Worm (Caenorhabditis elegans) whole organism, young adult: Measurements from ENCODE around the gene let-756.

Source experiments
- B0035.1 ChIP-seq: sonication (generic microtip); optimal IDR thresholded peaks from 2 replicates; lab custom pipeline; 2016; ENCODE audit warnings: missing genetic modification characterization, mild to moderate bottlenecking, missing compliant biosample characterization, missing genotype, missing genetic modification reagents
- C06A6.2 ChIP-seq: fragments of 200-800 bp; sonication (Bioruptor generic); conservative IDR thresholded peaks from 2 replicates; pipeline ENCODE4 v1.3.6; 2022; ENCODE audit warnings: missing genetic modification characterization, missing compliant biosample characterization
- C17E4.6 ChIP-seq: fragments of 200-800 bp; sonication (Bioruptor generic); IDR thresholded peaks from 2 replicates; pipeline ENCODE4 v1.3.6; 2022; ENCODE audit warnings: missing genetic modification reagents, missing genetic modification characterization, missing compliant biosample characterization
- F23B12.7 ChIP-seq: sonication (generic microtip); optimal IDR thresholded peaks from 2 replicates; lab custom pipeline; 2017; ENCODE audit warnings: missing genetic modification characterization, mild to moderate bottlenecking, missing compliant biosample characterization, antibody characterized with exemption, moderate library complexity; ENCODE audit not compliant: insufficient read depth
- F33H1.4 ChIP-seq: fragments of 200-800 bp; sonication (Bioruptor generic); IDR thresholded peaks from 2 replicates; pipeline ENCODE4 v1.3.6; 2022; ENCODE audit warnings: missing genetic modification reagents, missing genetic modification characterization, missing compliant biosample characterization
- F37B4.10 ChIP-seq: fragments of 200-800 bp; sonication (Bioruptor generic); IDR thresholded peaks from 2 replicates; pipeline ENCODE4 v1.3.6; 2022; ENCODE audit warnings: missing genetic modification characterization, missing compliant biosample characterization
- F57C9.4 ChIP-seq: sonication (generic microtip); optimal IDR thresholded peaks from 2 replicates; lab custom pipeline; 2017; ENCODE audit warnings: mild to moderate bottlenecking, missing genetic modification characterization, missing compliant biosample characterization
- T07F8.4 ChIP-seq: sonication (generic microtip); optimal IDR thresholded peaks from 2 replicates; lab custom pipeline; 2016; ENCODE audit warnings: mild to moderate bottlenecking, missing genetic modification characterization, moderate library complexity, missing compliant biosample characterization
- T26A5.8 ChIP-seq: sonication (generic microtip); optimal IDR thresholded peaks from 2 replicates; lab custom pipeline; 2016; ENCODE audit warnings: missing genetic modification characterization, missing compliant biosample characterization
- Y56A3A.18 ChIP-seq: fragments of 200-800 bp; sonication (Bioruptor generic); IDR thresholded peaks from 2 replicates; pipeline ENCODE4 v1.3.6; 2022; ENCODE audit warnings: missing genetic modification reagents, missing genetic modification characterization, missing compliant biosample characterization
- Y95B8A.8 ChIP-seq: fragments of 200-800 bp; sonication (Bioruptor generic); IDR thresholded peaks from 2 replicates; pipeline ENCODE4 v1.3.6; 2022; ENCODE audit warnings: missing genetic modification reagents, missing genetic modification characterization, missing compliant biosample characterization
- ama-1 ChIP-seq, 3 experiments: fragments of 150-350 bp in 1 of 3; sonication (generic microtip) in 2 of 3; optimal IDR thresholded peaks; 2 replicates each; lab custom pipeline; 2014 to 2018; ENCODE audit warnings: missing biosample characterization in 2 of 3, missing genetic modification characterization in 2 of 3, missing genetic modification reagents in 2 of 3
- aptf-3 ChIP-seq: fragments of 200-800 bp; sonication (Bioruptor generic); IDR thresholded peaks from 2 replicates; pipeline ENCODE4 v1.3.6; 2022; ENCODE audit warnings: missing genetic modification characterization, missing compliant biosample characterization
- ceh-100 ChIP-seq: fragments of 200-800 bp; sonication (Bioruptor generic); IDR thresholded peaks from 2 replicates; pipeline ENCODE4 v1.3.6; 2022; ENCODE audit warnings: missing genetic modification reagents, missing genetic modification characterization, missing compliant biosample characterization
- ceh-27 ChIP-seq: fragments of 200-800 bp; sonication (Bioruptor generic); optimal IDR thresholded peaks from 2 replicates; lab custom pipeline; 2018; ENCODE audit warnings: mild to moderate bottlenecking, missing genetic modification characterization, moderate library complexity, missing compliant biosample characterization
- ceh-79 ChIP-seq: sonication (generic microtip); optimal IDR thresholded peaks from 2 replicates; lab custom pipeline; 2017; ENCODE audit warnings: mild to moderate bottlenecking, missing genetic modification characterization, missing compliant biosample characterization
- chd-7 ChIP-seq: sonication (generic microtip); optimal IDR thresholded peaks from 2 replicates; lab custom pipeline; 2016; ENCODE audit warnings: mild to moderate bottlenecking, missing genetic modification characterization, moderate library complexity, missing compliant biosample characterization
- die-1 ChIP-seq: sonication (generic microtip); optimal IDR thresholded peaks from 2 replicates; lab custom pipeline; 2016; ENCODE audit warnings: missing genotype, mild to moderate bottlenecking, missing genetic modification characterization, missing compliant biosample characterization
- dox-1 ChIP-seq: fragments of 200-800 bp; sonication (Bioruptor generic); IDR thresholded peaks from 2 replicates; pipeline ENCODE4 v1.3.6; 2022; ENCODE audit warnings: missing genetic modification reagents, missing genetic modification characterization, missing compliant biosample characterization
- dpl-1 ChIP-seq: fragments of 150-350 bp; optimal IDR thresholded peaks from 2 replicates; lab custom pipeline; 2014; ENCODE audit warnings: missing biosample characterization, missing genetic modification reagents, missing genetic modification characterization
- egrh-3 ChIP-seq: fragments of 200-800 bp; sonication (Bioruptor generic); IDR thresholded peaks from 2 replicates; pipeline ENCODE4 v1.3.6; 2022; ENCODE audit warnings: missing genetic modification reagents, missing genetic modification characterization, missing compliant biosample characterization
- him-1 ChIP-seq: sonication (generic microtip); optimal IDR thresholded peaks from 2 replicates; lab custom pipeline; 2016; ENCODE audit warnings: missing genotype, missing genetic modification reagents, missing genetic modification characterization, missing compliant biosample characterization
- hlh-12 ChIP-seq: sonication (generic microtip); optimal IDR thresholded peaks from 2 replicates; lab custom pipeline; 2016; ENCODE audit warnings: missing genetic modification characterization, missing compliant biosample characterization
- hmg-1.2 ChIP-seq: fragments of 200-800 bp; sonication (Bioruptor generic); IDR thresholded peaks from 2 replicates; pipeline ENCODE4 v1.3.6; 2022; ENCODE audit warnings: missing genetic modification reagents, missing genetic modification characterization, missing compliant biosample characterization
- lag-1 ChIP-seq: fragments of 200-800 bp; sonication (Bioruptor generic); IDR thresholded peaks from 2 replicates; pipeline ENCODE4 v1.3.6; 2022; ENCODE audit warnings: missing genetic modification reagents, missing genetic modification characterization, missing compliant biosample characterization
- lin-35 ChIP-seq, 3 experiments: fragments of 150-350 bp in 2 of 3; sonication (generic microtip) in 1 of 3; optimal IDR thresholded peaks; 2 replicates each; lab custom pipeline; 2014 to 2018; ENCODE audit warnings: missing biosample characterization in 3 of 3, missing genetic modification characterization in 3 of 3, missing genetic modification reagents in 3 of 3
- lin-40 ChIP-seq: sonication (generic microtip); optimal IDR thresholded peaks from 2 replicates; lab custom pipeline; 2016; ENCODE audit warnings: missing genetic modification characterization, mild to moderate bottlenecking, missing compliant biosample characterization, missing genotype, missing genetic modification reagents
- lin-54 ChIP-seq: fragments of 200-800 bp; sonication (Bioruptor generic); optimal IDR thresholded peaks from 2 replicates; lab custom pipeline; 2018; ENCODE audit warnings: mild to moderate bottlenecking, missing genetic modification characterization, missing compliant biosample characterization
- madf-3 ChIP-seq: fragments of 200-800 bp; sonication (Bioruptor generic); IDR thresholded peaks from 2 replicates; pipeline ENCODE4 v1.3.6; 2022; ENCODE audit warnings: missing genetic modification reagents, missing genetic modification characterization, missing compliant biosample characterization
- madf-6 ChIP-seq: fragments of 200-800 bp; sonication (Bioruptor generic); IDR thresholded peaks from 2 replicates; pipeline ENCODE4 v1.3.6; 2022; ENCODE audit warnings: missing genetic modification reagents, missing genetic modification characterization, missing compliant biosample characterization
- mcd-1 ChIP-seq: fragments of 200-800 bp; sonication (Bioruptor generic); IDR thresholded peaks from 2 replicates; pipeline ENCODE4 v1.3.6; 2022; ENCODE audit warnings: missing genetic modification reagents, missing genetic modification characterization, missing compliant biosample characterization
- mes-4 ChIP-seq: sonication (generic microtip); optimal IDR thresholded peaks from 2 replicates; lab custom pipeline; 2016; ENCODE audit warnings: missing genotype, missing genetic modification characterization, missing compliant biosample characterization
- nfya-2 ChIP-seq: fragments of 200-800 bp; sonication (Bioruptor generic); IDR thresholded peaks from 2 replicates; pipeline ENCODE4 v1.3.6; 2022; ENCODE audit warnings: missing genetic modification reagents, missing genetic modification characterization, missing compliant biosample characterization
- nfyb-1 ChIP-seq: fragments of 200-800 bp; sonication (Bioruptor generic); IDR thresholded peaks from 2 replicates; pipeline ENCODE4 v1.3.6; 2022; ENCODE audit warnings: missing genetic modification reagents, missing genetic modification characterization, missing compliant biosample characterization
- nhr-179 ChIP-seq: sonication (generic microtip); optimal IDR thresholded peaks from 2 replicates; lab custom pipeline; 2016; ENCODE audit warnings: mild to moderate bottlenecking, missing genetic modification characterization, missing compliant biosample characterization
- rcor-1 ChIP-seq: fragments of 200-800 bp; sonication (Bioruptor generic); IDR thresholded peaks from 2 replicates; pipeline ENCODE4 v1.3.6; 2022; ENCODE audit warnings: missing genetic modification reagents, missing genetic modification characterization, missing compliant biosample characterization
- rpc-1 ChIP-seq, 2 experiments: fragments of 150-350 bp in 1 of 2; sonication (generic microtip) in 1 of 2; optimal IDR thresholded peaks; 2 replicates each; lab custom pipeline; 2014 to 2018; ENCODE audit warnings: missing biosample characterization in 1 of 2, missing genetic modification characterization in 1 of 2, missing genetic modification reagents in 1 of 2, missing genotype in 1 of 2
- sea-2 ChIP-seq: fragments of 200-800 bp; sonication (Bioruptor generic); IDR thresholded peaks from 2 replicates; pipeline ENCODE4 v1.3.6; 2022; ENCODE audit warnings: missing genetic modification characterization, missing compliant biosample characterization
- snpc-1.1 ChIP-seq: sonication (generic microtip); optimal IDR thresholded peaks from 2 replicates; lab custom pipeline; 2017; ENCODE audit warnings: missing genetic modification characterization, mild to moderate bottlenecking, missing compliant biosample characterization, antibody characterized with exemption, moderate library complexity, missing genotype, missing genetic modification reagents; ENCODE audit not compliant: insufficient read depth
- sptf-2 ChIP-seq: fragments of 200-800 bp; sonication (Bioruptor generic); optimal IDR thresholded peaks from 2 replicates; lab custom pipeline; 2018; ENCODE audit warnings: mild to moderate bottlenecking, missing genetic modification characterization, missing compliant biosample characterization
- unc-130 ChIP-seq: sonication (generic microtip); optimal IDR thresholded peaks from 2 replicates; lab custom pipeline; 2016; ENCODE audit warnings: missing genetic modification reagents, missing genetic modification characterization, missing compliant biosample characterization
- xnd-1 ChIP-seq: sonication (generic microtip); optimal IDR thresholded peaks from 2 replicates; lab custom pipeline; 2016; ENCODE audit warnings: missing genotype, missing genetic modification reagents, missing genetic modification characterization, missing compliant biosample characterization
- ztf-18 ChIP-seq: sonication (generic microtip); optimal IDR thresholded peaks from 2 replicates; lab custom pipeline; 2016; ENCODE audit warnings: missing genotype, mild to moderate bottlenecking, missing genetic modification characterization, missing compliant biosample characterization
- ztf-26 ChIP-seq: sonication (generic microtip); optimal IDR thresholded peaks from 2 replicates; lab custom pipeline; 2017; ENCODE audit warnings: missing genetic modification characterization, missing compliant biosample characterization
- ztf-6 ChIP-seq: fragments of 200-800 bp; sonication (Bioruptor generic); IDR thresholded peaks from 2 replicates; pipeline ENCODE4 v1.3.6; 2022; ENCODE audit warnings: missing genetic modification reagents, missing genetic modification characterization, missing compliant biosample characterization

let-756 gene

ce11 chrIII:6381584-6382391, 25.1 kb upstream of the let-756 start, which contains the start of gene znf-622 (continued):
- TF ChIP-seq F33H1.4 (GFP tag; lab: Robert Waterston, UW) (no peak), dpl-1 (GFP tag; lab: Kevin White, UChicago) (no peak), lin-54 (GFP tag; lab: Kevin White, UChicago) (no peak)

- TF ChIP-seq ama-1 (optimal IDR thresholded peaks at IDR 0.05; lab: Kevin White, UChicago) (no peak), ama-1 (GFP tag; optimal IDR thresholded peaks at IDR 0.05; lab: Kevin White, UChicago) (peak in 1 of 2 experiments; percentile 2), aptf-3 (GFP tag; lab: Robert Waterston, UW) (no peak), T26A5.8 (no peak), lag-1 (GFP tag; lab: Robert Waterston, UW) (no peak), sptf-2 (no peak), xnd-1 (tag; lab: Kevin White, UChicago) (peak; percentile 14), T07F8.4 (no peak), rcor-1 (GFP tag; lab: Robert Waterston, UW) (no peak), lin-40 (no peak), ceh-27 (GFP tag; lab: Kevin White, UChicago) (no peak), lin-54 (GFP tag; lab: Kevin White, UChicago) (no peak), chd-7 (tag; lab: Kevin White, UChicago) (no peak), ceh-79 (tag; lab: Kevin White, UChicago) (no peak), Y95B8A.8 (GFP tag; lab: Robert Waterston, UW) (no peak), rpc-1 (optimal IDR thresholded peaks at IDR 0.05; lab: Kevin White, UChicago) (no peak), rpc-1 (tag; optimal IDR thresholded peaks at IDR 0.05; lab: Kevin White, UChicago) (no peak), dox-1 (GFP tag; lab: Robert Waterston, UW) (no peak), hmg-1.2 (GFP tag; lab: Robert Waterston, UW) (no peak), mcd-1 (GFP tag; lab: Robert Waterston, UW) (no peak), Y56A3A.18 (no peak), unc-130 (GFP tag; lab: Kevin White, UChicago) (no peak), egrh-3 (GFP tag; lab: Robert Waterston, UW) (no peak), ceh-100 (GFP tag; lab: Robert Waterston, UW) (no peak), ztf-18 (tag; lab: Kevin White, UChicago) (peak; percentile 1), nhr-179 (tag; lab: Kevin White, UChicago) (no peak), B0035.1 (tag; lab: Kevin White, UChicago) (no peak), snpc-1.1 (no peak), C17E4.6 (GFP tag; lab: Robert Waterston, UW) (no peak), F37B4.10 (GFP tag; lab: Robert Waterston, UW) (no peak), ztf-6 (GFP tag; lab: Robert Waterston, UW) (no peak), C06A6.2 (GFP tag; lab: Robert Waterston, UW) (no peak), F23B12.7 (tag; lab: Kevin White, UChicago) (peak; percentile 20), lin-35 (GFP tag; optimal IDR thresholded peaks at IDR 0.05; lab: Kevin White, UChicago) (peak in 1 of 3 experiments; percentile 39), hlh-12 (no peak), mes-4 (tag; lab: Kevin White, UChicago) (no peak), ztf-26 (tag; lab: Kevin White, UChicago) (no peak), nfyb-1 (GFP tag; lab: Robert Waterston, UW) (no peak), sea-2 (GFP tag; lab: Robert Waterston, UW) (no peak), nfya-2 (GFP tag; lab: Robert Waterston, UW) (no peak), F57C9.4 (tag; lab: Kevin White, UChicago) (no peak), madf-3 (GFP tag; lab: Robert Waterston, UW) (no peak), madf-6 (GFP tag; lab: Robert Waterston, UW) (peak; percentile 30; the same call in 1 of the 2 replicates), him-1 (tag; lab: Kevin White, UChicago) (peak; percentile 42), die-1 (tag; lab: Kevin White, UChicago) (no peak)
These were observed 23.8 kb upstream of the let-756 start, which contains the start of gene let-716 for ce11 chrIII:6382987-6383602. Gene let-716 (plus strand): TSS chrIII:6383552.
